Worm (Caenorhabditis elegans) whole organism, L4 larva: ENCODE measurements around the gene F28A12.10.

ENCODE experiments used
- ceh-28 ChIP-seq: fragments of 150-350 bp; optimal IDR thresholded peaks from 2 replicates; lab custom pipeline; 2014; ENCODE audit warnings: missing biosample characterization, missing genetic modification reagents, missing genetic modification characterization
- egl-27 ChIP-seq: sonication (generic microtip); optimal IDR thresholded peaks from 3 replicates; lab custom pipeline; 2017; ENCODE audit warnings: missing biosample characterization, missing genetic modification reagents, missing genetic modification characterization
- lir-3 ChIP-seq: sonication (generic microtip); optimal IDR thresholded peaks from 2 replicates; lab custom pipeline; 2016; ENCODE audit warnings: mild to moderate bottlenecking, missing genetic modification characterization, missing compliant biosample characterization
- mxl-2 ChIP-seq: fragments of 200-800 bp; sonication (Bioruptor generic); conservative IDR thresholded peaks from 2 replicates; pipeline ENCODE4 v1.3.6; 2022; ENCODE audit warnings: missing genetic modification reagents, missing genetic modification characterization, missing compliant biosample characterization
- nhr-237 ChIP-seq: sonication (generic microtip); optimal IDR thresholded peaks from 2 replicates; lab custom pipeline; 2017; ENCODE audit warnings: missing biosample characterization, missing genetic modification characterization

ce11 chrV:8601420-8601819, 36.1 kb downstream of the F28A12.10 start, which contains the start of gene F41E6.8:
- TF ChIP-seq ceh-28 (no peak), nhr-237 (tag; lab: Kevin White, UChicago) (no peak), mxl-2 (GFP tag; lab: Robert Waterston, UW) (no peak), lir-3 (no peak), egl-27 (tag; lab: Kevin White, UChicago) (no peak)
